Fruit fly (Drosophila melanogaster) whole organism, embryonic: ENCODE results near the gene Polr3E.

Experiments
- ATbp ChIP-seq: fragments of 200-800 bp; sonication (Bioruptor generic); optimal IDR thresholded peaks from 2 replicates; lab custom pipeline; 2017; ENCODE audit warnings: missing biosample characterization, mild to moderate bottlenecking, missing genetic modification characterization, missing genetic modification reagents
- Antp ChIP-seq: fragments of 200-800 bp; sonication (Bioruptor generic); optimal IDR thresholded peaks from 3 replicates; lab custom pipeline; 2016; ENCODE audit warnings: missing biosample characterization, missing genetic modification characterization
- Atf6 ChIP-seq: fragments of 200-800 bp; sonication (Bioruptor generic); IDR thresholded peaks from 2 replicates; pipeline ENCODE4 v1.3.6; 2022; ENCODE audit warnings: missing biosample characterization, missing genetic modification characterization
- CG10462 ChIP-seq: fragments of 200-800 bp; sonication (Bioruptor generic); optimal IDR thresholded peaks from 2 replicates; lab custom pipeline; 2016; ENCODE audit warnings: missing biosample characterization, missing genetic modification characterization
- CG12299 ChIP-seq: fragments of 200-800 bp; sonication (Bioruptor generic); optimal IDR thresholded peaks from 2 replicates; lab custom pipeline; 2018; ENCODE audit warnings: missing biosample characterization, mild to moderate bottlenecking, missing genetic modification characterization
- CG13775 ChIP-seq: fragments of 200-800 bp; sonication (Bioruptor generic); optimal IDR thresholded peaks from 3 replicates; lab custom pipeline; 2017; ENCODE audit warnings: missing biosample characterization, mild to moderate bottlenecking, missing genetic modification characterization
- CG1529 ChIP-seq: fragments of 200-800 bp; sonication (Bioruptor generic); optimal IDR thresholded peaks from 3 replicates; lab custom pipeline; 2018; ENCODE audit warnings: missing biosample characterization, missing genetic modification characterization
- CG17361 ChIP-seq: fragments of 200-800 bp; sonication (Bioruptor generic); IDR thresholded peaks from 3 replicates; pipeline ENCODE4 v1.3.6; 2022; ENCODE audit warnings: missing biosample characterization, missing genetic modification characterization
- CG17385 ChIP-seq: fragments of 200-800 bp; sonication (Bioruptor generic); optimal IDR thresholded peaks from 3 replicates; lab custom pipeline; 2018; ENCODE audit warnings: missing biosample characterization, mild to moderate bottlenecking, missing genetic modification characterization
- CG17568 ChIP-seq: fragments of 200-800 bp; sonication (Bioruptor generic); optimal IDR thresholded peaks from 2 replicates; lab custom pipeline; 2018; ENCODE audit warnings: missing biosample characterization, mild to moderate bottlenecking, missing genetic modification characterization, moderate library complexity
- CG18599 ChIP-seq: fragments of 200-800 bp; sonication (Bioruptor generic); optimal IDR thresholded peaks from 3 replicates; lab custom pipeline; 2017; ENCODE audit warnings: missing biosample characterization, missing genetic modification characterization, mild to moderate bottlenecking, moderate library complexity, missing genetic modification reagents
- CG2116 ChIP-seq: fragments of 200-800 bp; sonication (Bioruptor generic); optimal IDR thresholded peaks from 3 replicates; lab custom pipeline; 2018; ENCODE audit warnings: missing biosample characterization, mild to moderate bottlenecking, missing genetic modification characterization
- CG32772 ChIP-seq: fragments of 200-800 bp; sonication (Bioruptor generic); IDR thresholded peaks from 2 replicates; pipeline ENCODE4 v1.3.6; 2022; ENCODE audit warnings: missing biosample characterization, missing genetic modification characterization
- CG3281 ChIP-seq: fragments of 200-800 bp; sonication (Bioruptor generic); optimal IDR thresholded peaks from 3 replicates; lab custom pipeline; 2017; ENCODE audit warnings: missing biosample characterization, mild to moderate bottlenecking, missing genetic modification characterization
- CG4820 ChIP-seq: fragments of 200-800 bp; sonication (Bioruptor generic); optimal IDR thresholded peaks from 3 replicates; lab custom pipeline; 2016; ENCODE audit warnings: missing biosample characterization, missing genetic modification characterization
- CG7556 ChIP-seq: fragments of 200-800 bp; sonication (Bioruptor generic); optimal IDR thresholded peaks from 2 replicates; lab custom pipeline; 2017; ENCODE audit warnings: missing biosample characterization, mild to moderate bottlenecking, missing genetic modification characterization
- CG8290 ChIP-seq, 3 experiments: fragments of 200-800 bp; sonication (Bioruptor generic); optimal IDR thresholded peaks; 2 replicates each; lab custom pipeline; 2016 to 2019; ENCODE audit warnings: missing biosample characterization in 3 of 3, missing genetic modification characterization in 3 of 3, mild to moderate bottlenecking in 2 of 3, moderate library complexity in 1 of 3
- CG8359 ChIP-seq: fragments of 200-800 bp; sonication (Bioruptor generic); optimal IDR thresholded peaks from 2 replicates; lab custom pipeline; 2017; ENCODE audit warnings: missing biosample characterization, mild to moderate bottlenecking, missing genetic modification characterization, borderline replicate concordance
- CG8388 ChIP-seq: fragments of 200-800 bp; sonication (Bioruptor generic); optimal IDR thresholded peaks from 2 replicates; lab custom pipeline; 2019; ENCODE audit warnings: missing biosample characterization, mild to moderate bottlenecking, missing genetic modification characterization, moderate library complexity
- CG9437 ChIP-seq: fragments of 200-800 bp; sonication (Bioruptor generic); optimal IDR thresholded peaks from 2 replicates; lab custom pipeline; 2018; ENCODE audit warnings: missing biosample characterization, mild to moderate bottlenecking, missing genetic modification characterization
- Deaf1 ChIP-seq: fragments of 200-800 bp; optimal IDR thresholded peaks from 3 replicates; lab custom pipeline; 2019; ENCODE audit warnings: missing biosample characterization, mild to moderate bottlenecking, missing genetic modification characterization, moderate library complexity
- Ets97D ChIP-seq: fragments of 200-800 bp; sonication (Bioruptor generic); optimal IDR thresholded peaks from 3 replicates; lab custom pipeline; 2016; ENCODE audit warnings: missing biosample characterization, missing genetic modification characterization
- Hmr ChIP-seq: fragments of 200-800 bp; sonication (Bioruptor generic); optimal IDR thresholded peaks from 3 replicates; lab custom pipeline; 2017; ENCODE audit warnings: mild to moderate bottlenecking, missing biosample characterization, missing genetic modification reagents, missing genetic modification characterization
- Mrtf ChIP-seq: fragments of 200-800 bp; sonication (Bioruptor generic); IDR thresholded peaks from 3 replicates; pipeline ENCODE4 v1.3.6; 2022; ENCODE audit warnings: missing biosample characterization, missing genetic modification characterization
- Sox102F ChIP-seq: fragments of 200-800 bp; sonication (Bioruptor generic); optimal IDR thresholded peaks from 2 replicates; lab custom pipeline; 2018; ENCODE audit warnings: missing biosample characterization, mild to moderate bottlenecking, missing genetic modification characterization, moderate library complexity
- Sry-β ChIP-seq: fragments of 200-800 bp; sonication (Bioruptor generic); optimal IDR thresholded peaks from 2 replicates; lab custom pipeline; 2018; ENCODE audit warnings: missing biosample characterization, mild to moderate bottlenecking, missing genetic modification characterization, moderate library complexity
- Xbp1 ChIP-seq: fragments of 200-800 bp; sonication (Bioruptor generic); optimal IDR thresholded peaks from 3 replicates; lab custom pipeline; 2016; ENCODE audit warnings: missing biosample characterization, mild to moderate bottlenecking, missing genetic modification characterization
- ac ChIP-seq: fragments of 200-800 bp; sonication (Bioruptor generic); optimal IDR thresholded peaks from 3 replicates; lab custom pipeline; 2017; ENCODE audit warnings: missing biosample characterization, mild to moderate bottlenecking, missing genetic modification characterization
- ap ChIP-seq: fragments of 200-800 bp; sonication (Bioruptor generic); IDR thresholded peaks from 2 replicates; pipeline ENCODE4 v1.3.6; 2022; ENCODE audit warnings: missing biosample characterization, missing genetic modification characterization
- ase ChIP-seq: fragments of 200-800 bp; sonication (Bioruptor generic); IDR thresholded peaks from 3 replicates; pipeline ENCODE4 v1.3.6; 2022; ENCODE audit warnings: missing biosample characterization, missing genetic modification characterization
- bowl ChIP-seq: fragments of 200-800 bp; sonication (Bioruptor generic); IDR thresholded peaks from 2 replicates; pipeline ENCODE4 v1.3.6; 2022; ENCODE audit warnings: missing biosample characterization, missing genetic modification characterization
- bsh ChIP-seq, 2 experiments: fragments of 200-800 bp; sonication (Bioruptor generic); optimal IDR thresholded peaks; 2 replicates each; lab custom pipeline; 2017 to 2018; ENCODE audit warnings: mild to moderate bottlenecking in 2 of 2, missing biosample characterization in 2 of 2, missing genetic modification characterization in 2 of 2, moderate library complexity in 1 of 2
- btn ChIP-seq: fragments of 200-800 bp; sonication (Bioruptor generic); optimal IDR thresholded peaks from 2 replicates; lab custom pipeline; 2016; ENCODE audit warnings: missing biosample characterization, missing genetic modification characterization
- grn ChIP-seq: fragments of 200-800 bp; sonication (Bioruptor generic); optimal IDR thresholded peaks from 3 replicates; lab custom pipeline; 2017; ENCODE audit warnings: missing biosample characterization, missing genetic modification characterization
- gsb ChIP-seq: fragments of 200-800 bp; sonication (Bioruptor generic); IDR thresholded peaks from 2 replicates; pipeline ENCODE4 v1.3.6; 2022; ENCODE audit warnings: missing biosample characterization, missing genetic modification characterization
- ham ChIP-seq: fragments of 200-800 bp; sonication (Bioruptor generic); IDR thresholded peaks from 2 replicates; pipeline ENCODE4 v1.3.6; 2022; ENCODE audit warnings: missing biosample characterization, missing genetic modification characterization
- her ChIP-seq: fragments of 200-800 bp; sonication (Bioruptor generic); optimal IDR thresholded peaks from 2 replicates; lab custom pipeline; 2016; ENCODE audit warnings: missing biosample characterization, missing genetic modification characterization
- hkb ChIP-seq, 2 experiments: fragments of 200-800 bp in 1 of 2; fragments of >200 bp in 1 of 2; sonication (Bioruptor generic) in 1 of 2; IDR thresholded peaks in 1 of 2; optimal IDR thresholded peaks in 1 of 2; 2 replicates each; pipeline versions ENCODE4 v1.3.6 to Lab custom; 2017 to 2022; ENCODE audit warnings: missing biosample characterization in 1 of 2, missing genetic modification characterization in 1 of 2
- nau ChIP-seq: fragments of 200-800 bp; sonication (Bioruptor generic); optimal IDR thresholded peaks from 3 replicates; lab custom pipeline; 2017; ENCODE audit warnings: missing biosample characterization, mild to moderate bottlenecking, missing genetic modification characterization, missing genetic modification reagents
- nom ChIP-seq: fragments of 200-800 bp; sonication (Bioruptor generic); optimal IDR thresholded peaks from 2 replicates; lab custom pipeline; 2017; ENCODE audit warnings: missing biosample characterization, missing genetic modification characterization, mild to moderate bottlenecking, moderate library complexity, missing genetic modification reagents
- ro ChIP-seq: fragments of 200-800 bp; sonication (Bioruptor generic); IDR thresholded peaks from 2 replicates; pipeline ENCODE4 v1.3.6; 2022; ENCODE audit warnings: missing biosample characterization, missing genetic modification characterization
- salm ChIP-seq: fragments of 200-800 bp; sonication (Bioruptor generic); optimal IDR thresholded peaks from 2 replicates; lab custom pipeline; 2018; ENCODE audit warnings: missing biosample characterization, mild to moderate bottlenecking, missing genetic modification characterization
- shn ChIP-seq: fragments of 200-800 bp; sonication (Bioruptor generic); optimal IDR thresholded peaks from 3 replicates; lab custom pipeline; 2016; ENCODE audit warnings: missing biosample characterization, missing genetic modification characterization
- sr ChIP-seq: fragments of 200-800 bp; sonication (Bioruptor generic); IDR thresholded peaks from 3 replicates; pipeline ENCODE4 v1.3.6; 2022; ENCODE audit warnings: missing biosample characterization, missing genetic modification characterization
- tgo ChIP-seq: fragments of 200-800 bp; sonication (Bioruptor generic); IDR thresholded peaks from 3 replicates; pipeline ENCODE4 v1.3.6; 2022; ENCODE audit warnings: missing biosample characterization, missing genetic modification characterization
- tll ChIP-seq, 2 experiments: fragments of 200-800 bp in 1 of 2; fragments of >200 bp in 1 of 2; sonication (Bioruptor generic) in 1 of 2; optimal IDR thresholded peaks; 2 replicates each; lab custom pipeline; 2017 to 2019; ENCODE audit warnings: missing biosample characterization in 2 of 2, missing genetic modification characterization in 2 of 2, mild to moderate bottlenecking in 1 of 2, moderate library complexity in 1 of 2
- ttk ChIP-seq: fragments of 200-800 bp; sonication (Bioruptor generic); IDR thresholded peaks from 2 replicates; pipeline ENCODE4 v2.1.2; 2022; ENCODE audit warnings: missing biosample characterization, missing genetic modification characterization
- tup ChIP-seq: fragments of 200-800 bp; sonication (Bioruptor generic); optimal IDR thresholded peaks from 2 replicates; lab custom pipeline; 2016; ENCODE audit warnings: missing biosample characterization, mild to moderate bottlenecking, missing genetic modification characterization, moderate library complexity
- wek ChIP-seq: fragments of 200-800 bp; sonication (Bioruptor generic); optimal IDR thresholded peaks from 3 replicates; lab custom pipeline; 2018; ENCODE audit warnings: missing biosample characterization, mild to moderate bottlenecking, missing genetic modification characterization, moderate library complexity
- wor ChIP-seq: fragments of 200-800 bp; sonication (Bioruptor generic); IDR thresholded peaks from 2 replicates; pipeline ENCODE4 v1.3.6; 2022; ENCODE audit warnings: missing biosample characterization, missing genetic modification characterization

The Polr3E gene

DNA sequence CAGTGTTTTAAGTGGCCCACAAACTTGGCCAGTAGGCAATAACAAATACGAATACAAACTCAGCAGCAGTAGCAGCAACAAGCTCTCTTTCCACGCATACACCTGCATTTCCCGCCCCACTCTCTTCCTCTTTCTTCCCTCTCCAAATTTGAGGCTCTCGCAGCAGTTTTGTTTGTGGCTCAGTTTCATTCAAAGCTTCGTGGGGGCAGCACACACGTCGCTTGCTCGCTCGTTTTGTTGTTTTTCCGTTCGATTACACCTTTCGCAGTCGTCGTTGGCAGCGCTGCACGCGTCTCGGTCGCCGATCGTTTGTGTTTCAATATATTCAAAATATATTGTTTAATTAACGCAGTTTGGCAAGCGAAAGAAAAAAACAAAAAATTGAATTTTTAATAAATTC lies 27.0 kb downstream of the Polr3E start (continued):
- TF ChIP-seq ham (GFP tag; lab: Robert Waterston, UW) (no peak), CG7556 (GFP tag; lab: Kevin White, UChicago) (no peak), wor (no peak), salm (tag; lab: Kevin White, UChicago) (no peak), wek (GFP tag; lab: Kevin White, UChicago) (peak; percentile 1), CG4820 (no peak), grn (GFP tag; lab: Kevin White, UChicago) (no peak), bowl (GFP tag; lab: Robert Waterston, UW) (peak; percentile 53; the same call in 1 of the 2 replicates), CG2116 (GFP tag; lab: Kevin White, UChicago) (no peak), CG8290 (GFP tag; optimal IDR thresholded peaks at IDR 0.05; lab: Kevin White, UChicago) (no peak), CG8290 (tag; optimal IDR thresholded peaks at IDR 0.05; lab: Kevin White, UChicago) (peak in 1 of 2 experiments; percentile 62), Antp (GFP tag; lab: Kevin White, UChicago) (no peak), Sox102F (GFP tag; lab: Kevin White, UChicago) (no peak), CG1529 (no peak), Ets97D (GFP tag; lab: Kevin White, UChicago) (no peak), Sry-β (GFP tag; lab: Kevin White, UChicago) (no peak), CG10462 (GFP tag; lab: Kevin White, UChicago) (no peak), ATbp (GFP tag; lab: Kevin White, UChicago) (no peak), ttk (GFP tag; lab: Robert Waterston, UW) (peak; percentile 8; the same call in 1 of the 2 replicates), ro (no peak), CG9437 (GFP tag; lab: Kevin White, UChicago) (no peak), tup (GFP tag; lab: Kevin White, UChicago) (no peak), CG32772 (GFP tag; lab: Robert Waterston, UW) (no peak), CG12299 (tag; lab: Kevin White, UChicago) (no peak), bsh (GFP tag; optimal IDR thresholded peaks at IDR 0.05; lab: Kevin White, UChicago) (no peak), CG17385 (GFP tag; lab: Kevin White, UChicago) (peak; percentile 85), CG8359 (GFP tag; lab: Kevin White, UChicago) (no peak), nom (GFP tag; lab: Kevin White, UChicago) (peak; percentile 33), Hmr (GFP tag; lab: Kevin White, UChicago) (peak; percentile 29), tll (GFP tag; optimal IDR thresholded peaks at IDR 0.05; lab: Kevin White, UChicago) (no peak), Mrtf (GFP tag; lab: Robert Waterston, UW) (no peak), sr (GFP tag; lab: Robert Waterston, UW) (peak; percentile 57; the same call in 2 of the 3 replicates), CG17568 (GFP tag; lab: Kevin White, UChicago) (no peak), ap (GFP tag; lab: Robert Waterston, UW) (no peak), hkb (optimal IDR thresholded peaks at IDR 0.05; lab: Kevin White, UChicago) (no peak), hkb (GFP tag; IDR thresholded peaks at IDR 0.05; lab: Robert Waterston, UW) (peak; percentile 51; the same call in 1 of the 2 replicates), CG13775 (GFP tag; lab: Kevin White, UChicago) (no peak), CG18599 (GFP tag; lab: Kevin White, UChicago) (peak; percentile 9), Xbp1 (GFP tag; lab: Kevin White, UChicago) (no peak), her (GFP tag; lab: Kevin White, UChicago) (peak; percentile 25), CG17361 (GFP tag; lab: Robert Waterston, UW) (no peak), btn (GFP tag; lab: Kevin White, UChicago) (no peak), Atf6 (GFP tag; lab: Robert Waterston, UW) (peak; percentile 41; the same call in 1 of the 2 replicates), gsb (no peak), CG3281 (GFP tag; lab: Kevin White, UChicago) (no peak), nau (GFP tag; lab: Kevin White, UChicago) (no peak), Deaf1 (tag; lab: Kevin White, UChicago) (peak; percentile 56), shn (no peak), CG8388 (GFP tag; lab: Kevin White, UChicago) (no peak), tgo (GFP tag; lab: Robert Waterston, UW) (no peak), ac (GFP tag; lab: Kevin White, UChicago) (no peak), ase (GFP tag; lab: Robert Waterston, UW) (no peak)
